Worm (Caenorhabditis elegans): ENCODE measurements around the gene zip-2.

zip-2 gene

ce11 chrIII:883595-883994 lies 50.8 kb downstream of the zip-2 start:
- no peak for TF ChIP-seq ceh-91 (GFP tag; IDR thresholded peaks at IDR 0.05)
- TF ChIP-seq zfh-2 (GFP tag; conservative IDR thresholded peaks at IDR 0.05) = no peak
- TF ChIP-seq snpc-3.4 (tag; optimal IDR thresholded peaks at IDR 0.05) = no peak
- no peak for TF ChIP-seq ztf-26 (tag; optimal IDR thresholded peaks at IDR 0.05)
- no peak for TF ChIP-seq zim-3 (tag; optimal IDR thresholded peaks at IDR 0.05)
- TF ChIP-seq bed-2 (GFP tag; IDR thresholded peaks at IDR 0.05) = no peak

Measured in whole organism, young adult.